Worm (Caenorhabditis elegans) whole organism, L1 larva: ENCODE data around the gene F52D2.5.

Experiments used
- alr-1 ChIP-seq: fragments of 200-800 bp; sonication (Bioruptor generic); optimal IDR thresholded peaks from 2 replicates; lab custom pipeline; 2018; ENCODE audit warnings: borderline replicate concordance, mild to moderate bottlenecking, missing genetic modification characterization, missing compliant biosample characterization
- efl-1 ChIP-seq, 4 experiments: fragments of 150-350 bp; optimal IDR thresholded peaks in 3 of 4; peaks in 1 of 4; 1 replicate in 1 of 4; 2 replicates in 3 of 4; lab custom pipeline; 2014; ENCODE audit warnings: missing biosample characterization in 2 of 4, missing genetic modification characterization in 2 of 4, missing genetic modification reagents in 2 of 4
- egl-27 ChIP-seq, 2 experiments: fragments of 150-350 bp in 1 of 2; sonication (generic microtip); optimal IDR thresholded peaks; 3 replicates each; lab custom pipeline; 2017 to 2018; ENCODE audit warnings: missing biosample characterization in 2 of 2, missing genetic modification characterization in 2 of 2, missing genetic modification reagents in 2 of 2
- fos-1 ChIP-seq: fragments of 150-350 bp; optimal IDR thresholded peaks from 2 replicates; lab custom pipeline; 2014; ENCODE audit warnings: missing biosample characterization, missing genetic modification characterization
- hpl-2 ChIP-seq: fragments of 150-350 bp; optimal IDR thresholded peaks from 2 replicates; lab custom pipeline; 2014; ENCODE audit warnings: missing biosample characterization, missing genetic modification reagents, missing genetic modification characterization
- lin-39 ChIP-seq: fragments of 150-350 bp; optimal IDR thresholded peaks from 2 replicates; lab custom pipeline; 2014; ENCODE audit warnings: missing biosample characterization, missing genetic modification reagents, missing genetic modification characterization
- mdl-1 ChIP-seq, 2 experiments: fragments of 150-350 bp; optimal IDR thresholded peaks; 2 replicates each; lab custom pipeline; 2014 to 2017; ENCODE audit warnings: missing biosample characterization in 2 of 2, missing genetic modification characterization in 2 of 2, inconsistent platforms in 1 of 2
- nhr-11 ChIP-seq: fragments of 150-350 bp; optimal IDR thresholded peaks from 2 replicates; lab custom pipeline; 2014; ENCODE audit warnings: missing biosample characterization, missing genetic modification characterization
- nhr-76 ChIP-seq: sonication (generic microtip); optimal IDR thresholded peaks from 2 replicates; lab custom pipeline; 2017; ENCODE audit warnings: missing biosample characterization, missing genetic modification characterization
- skn-1 ChIP-seq: fragments of 150-350 bp; optimal IDR thresholded peaks from 2 replicates; lab custom pipeline; 2014; ENCODE audit warnings: missing biosample characterization, missing genetic modification characterization
- snpc-4 ChIP-seq: fragments of 150-350 bp; optimal IDR thresholded peaks from 2 replicates; lab custom pipeline; 2014; ENCODE audit warnings: missing biosample characterization, missing genetic modification characterization
- ztf-4 ChIP-seq: fragments of 150-350 bp; optimal IDR thresholded peaks from 2 replicates; lab custom pipeline; 2014; ENCODE audit warnings: missing biosample characterization, missing genetic modification characterization

ce11 chrX:2000517-2000916 lies 25.9 kb upstream of the F52D2.5 start:
- TF ChIP-seq ztf-4, result no peak
- TF ChIP-seq snpc-4 (tag; lab: Kevin White, UChicago), result no peak
- TF ChIP-seq mdl-1 (tag; optimal IDR thresholded peaks at IDR 0.05; lab: Kevin White, UChicago), result no peak
- TF ChIP-seq efl-1 (optimal IDR thresholded peaks at IDR 0.05; lab: Kevin White, UChicago), result no peak
- no peak for TF ChIP-seq efl-1 (GFP tag; optimal IDR thresholded peaks at IDR 0.05 in 1 of 2; lab: Kevin White, UChicago)
- no peak for TF ChIP-seq lin-39
- no peak for TF ChIP-seq fos-1 (tag; lab: Kevin White, UChicago)
- no peak for TF ChIP-seq alr-1 (tag; lab: Kevin White, UChicago)
- TF ChIP-seq nhr-76, result no peak
- no peak for TF ChIP-seq nhr-11 (tag; lab: Kevin White, UChicago)
- TF ChIP-seq hpl-2 (GFP tag; lab: Kevin White, UChicago), result no peak
- TF ChIP-seq skn-1 (tag; lab: Kevin White, UChicago), result no peak
- no peak for TF ChIP-seq egl-27 (tag; optimal IDR thresholded peaks at IDR 0.05; lab: Kevin White, UChicago)
